Worm (Caenorhabditis elegans) whole organism, young adult: ENCODE measurements around the gene nos-1.

Experiments
- B0019.2 ChIP-seq: fragments of 200-800 bp; sonication (Bioruptor generic); conservative IDR thresholded peaks from 2 replicates; pipeline ENCODE4 v1.3.6; 2022; ENCODE audit warnings: missing genetic modification reagents, missing genetic modification characterization, missing compliant biosample characterization
- C17E4.6 ChIP-seq: fragments of 200-800 bp; sonication (Bioruptor generic); IDR thresholded peaks from 2 replicates; pipeline ENCODE4 v1.3.6; 2022; ENCODE audit warnings: missing genetic modification reagents, missing genetic modification characterization, missing compliant biosample characterization
- D2030.7 ChIP-seq: fragments of 200-800 bp; sonication (Bioruptor generic); IDR thresholded peaks from 2 replicates; pipeline ENCODE4 v1.3.6; 2022; ENCODE audit warnings: missing genetic modification reagents, missing genetic modification characterization, missing compliant biosample characterization
- F33H1.4 ChIP-seq: fragments of 200-800 bp; sonication (Bioruptor generic); IDR thresholded peaks from 2 replicates; pipeline ENCODE4 v1.3.6; 2022; ENCODE audit warnings: missing genetic modification reagents, missing genetic modification characterization, missing compliant biosample characterization
- F39B2.1 ChIP-seq: fragments of 200-800 bp; sonication (Bioruptor generic); IDR thresholded peaks from 2 replicates; pipeline ENCODE4 v1.3.6; 2022; ENCODE audit warnings: missing genetic modification reagents, missing genetic modification characterization, missing compliant biosample characterization
- F49E8.2 ChIP-seq: sonication (generic microtip); optimal IDR thresholded peaks from 3 replicates; lab custom pipeline; 2017; ENCODE audit warnings: missing genetic modification characterization, mild to moderate bottlenecking, missing compliant biosample characterization, antibody characterized with exemption, moderate library complexity; ENCODE audit not compliant: insufficient read depth
- F57A8.1 ChIP-seq: fragments of 200-800 bp; sonication (Bioruptor generic); optimal IDR thresholded peaks from 2 replicates; lab custom pipeline; 2018; ENCODE audit warnings: mild to moderate bottlenecking, missing genetic modification characterization, moderate library complexity, missing compliant biosample characterization
- F57C9.4 ChIP-seq: sonication (generic microtip); optimal IDR thresholded peaks from 2 replicates; lab custom pipeline; 2017; ENCODE audit warnings: mild to moderate bottlenecking, missing genetic modification characterization, missing compliant biosample characterization
- Y53F4B.3 ChIP-seq: fragments of 200-800 bp; sonication (Bioruptor generic); IDR thresholded peaks from 2 replicates; pipeline ENCODE4 v1.3.6; 2022; ENCODE audit warnings: missing genetic modification reagents, missing genetic modification characterization, missing compliant biosample characterization
- Y67H2A.10 ChIP-seq: fragments of 200-800 bp; sonication (Bioruptor generic); conservative IDR thresholded peaks from 2 replicates; pipeline ENCODE4 v1.3.6; 2022; ENCODE audit warnings: missing genetic modification reagents, missing genetic modification characterization, missing compliant biosample characterization
- Y95B8A.8 ChIP-seq: fragments of 200-800 bp; sonication (Bioruptor generic); IDR thresholded peaks from 2 replicates; pipeline ENCODE4 v1.3.6; 2022; ENCODE audit warnings: missing genetic modification reagents, missing genetic modification characterization, missing compliant biosample characterization
- aptf-2 ChIP-seq: fragments of 200-800 bp; sonication (Bioruptor generic); conservative IDR thresholded peaks from 2 replicates; pipeline ENCODE4 v1.3.6; 2022; ENCODE audit warnings: missing genetic modification reagents, missing genetic modification characterization, missing compliant biosample characterization
- athp-1 ChIP-seq: sonication (generic microtip); optimal IDR thresholded peaks from 2 replicates; lab custom pipeline; 2017; ENCODE audit warnings: mild to moderate bottlenecking, missing genetic modification characterization, missing compliant biosample characterization
- ccch-3 ChIP-seq: fragments of 200-800 bp; sonication (Bioruptor generic); optimal IDR thresholded peaks from 2 replicates; lab custom pipeline; 2018; ENCODE audit warnings: mild to moderate bottlenecking, missing genetic modification characterization, missing compliant biosample characterization
- cebp-2 ChIP-seq: fragments of 200-800 bp; sonication (Bioruptor generic); IDR thresholded peaks from 2 replicates; pipeline ENCODE4 v1.3.6; 2022; ENCODE audit warnings: missing genetic modification characterization, missing compliant biosample characterization
- ceh-100 ChIP-seq: fragments of 200-800 bp; sonication (Bioruptor generic); IDR thresholded peaks from 2 replicates; pipeline ENCODE4 v1.3.6; 2022; ENCODE audit warnings: missing genetic modification reagents, missing genetic modification characterization, missing compliant biosample characterization
- ceh-27 ChIP-seq: fragments of 200-800 bp; sonication (Bioruptor generic); optimal IDR thresholded peaks from 2 replicates; lab custom pipeline; 2018; ENCODE audit warnings: mild to moderate bottlenecking, missing genetic modification characterization, moderate library complexity, missing compliant biosample characterization
- ceh-40 ChIP-seq: fragments of 200-800 bp; sonication (Bioruptor generic); IDR thresholded peaks from 2 replicates; pipeline ENCODE4 v1.3.6; 2022; ENCODE audit warnings: missing genetic modification characterization, missing compliant biosample characterization
- ceh-91 ChIP-seq: fragments of 200-800 bp; sonication (Bioruptor generic); IDR thresholded peaks from 2 replicates; pipeline ENCODE4 v1.3.6; 2022; ENCODE audit warnings: missing genetic modification reagents, missing genetic modification characterization, missing compliant biosample characterization
- chd-7 ChIP-seq: sonication (generic microtip); optimal IDR thresholded peaks from 2 replicates; lab custom pipeline; 2016; ENCODE audit warnings: mild to moderate bottlenecking, missing genetic modification characterization, moderate library complexity, missing compliant biosample characterization
- egl-18 ChIP-seq: fragments of 200-800 bp; sonication (Bioruptor generic); IDR thresholded peaks from 2 replicates; pipeline ENCODE4 v1.3.6; 2022; ENCODE audit warnings: missing genetic modification reagents, missing genetic modification characterization, missing compliant biosample characterization
- egl-44 ChIP-seq: fragments of 200-800 bp; sonication (Bioruptor generic); IDR thresholded peaks from 2 replicates; pipeline ENCODE4 v1.3.6; 2022; ENCODE audit warnings: missing genetic modification reagents, missing genetic modification characterization, missing compliant biosample characterization
- egrh-3 ChIP-seq: fragments of 200-800 bp; sonication (Bioruptor generic); IDR thresholded peaks from 2 replicates; pipeline ENCODE4 v1.3.6; 2022; ENCODE audit warnings: missing genetic modification reagents, missing genetic modification characterization, missing compliant biosample characterization
- fkh-3 ChIP-seq: sonication (generic microtip); optimal IDR thresholded peaks from 2 replicates; lab custom pipeline; 2016; ENCODE audit warnings: mild to moderate bottlenecking, missing genetic modification characterization, missing compliant biosample characterization
- hlh-12 ChIP-seq: sonication (generic microtip); optimal IDR thresholded peaks from 2 replicates; lab custom pipeline; 2016; ENCODE audit warnings: missing genetic modification characterization, missing compliant biosample characterization
- hlh-26 ChIP-seq: fragments of 200-800 bp; sonication (Bioruptor generic); conservative IDR thresholded peaks from 2 replicates; pipeline ENCODE4 v1.3.6; 2022; ENCODE audit warnings: missing genetic modification reagents, missing genetic modification characterization, missing compliant biosample characterization
- hmg-1.2 ChIP-seq: fragments of 200-800 bp; sonication (Bioruptor generic); IDR thresholded peaks from 2 replicates; pipeline ENCODE4 v1.3.6; 2022; ENCODE audit warnings: missing genetic modification reagents, missing genetic modification characterization, missing compliant biosample characterization
- hsf-1 ChIP-seq: fragments of 200-800 bp; sonication (Bioruptor generic); IDR thresholded peaks from 2 replicates; pipeline ENCODE4 v1.3.6; 2022; ENCODE audit warnings: missing genetic modification reagents, missing genetic modification characterization, missing compliant biosample characterization
- lag-1 ChIP-seq: fragments of 200-800 bp; sonication (Bioruptor generic); IDR thresholded peaks from 2 replicates; pipeline ENCODE4 v1.3.6; 2022; ENCODE audit warnings: missing genetic modification reagents, missing genetic modification characterization, missing compliant biosample characterization
- lin-35 ChIP-seq, 3 experiments: fragments of 150-350 bp in 2 of 3; sonication (generic microtip) in 1 of 3; optimal IDR thresholded peaks; 2 replicates each; lab custom pipeline; 2014 to 2018; ENCODE audit warnings: missing biosample characterization in 3 of 3, missing genetic modification characterization in 3 of 3, missing genetic modification reagents in 3 of 3
- madf-3 ChIP-seq: fragments of 200-800 bp; sonication (Bioruptor generic); IDR thresholded peaks from 2 replicates; pipeline ENCODE4 v1.3.6; 2022; ENCODE audit warnings: missing genetic modification reagents, missing genetic modification characterization, missing compliant biosample characterization
- mcd-1 ChIP-seq: fragments of 200-800 bp; sonication (Bioruptor generic); IDR thresholded peaks from 2 replicates; pipeline ENCODE4 v1.3.6; 2022; ENCODE audit warnings: missing genetic modification reagents, missing genetic modification characterization, missing compliant biosample characterization
- mes-4 ChIP-seq: sonication (generic microtip); optimal IDR thresholded peaks from 2 replicates; lab custom pipeline; 2016; ENCODE audit warnings: missing genotype, missing genetic modification characterization, missing compliant biosample characterization
- nhr-90 ChIP-seq: sonication (generic microtip); optimal IDR thresholded peaks from 2 replicates; lab custom pipeline; 2016; ENCODE audit warnings: missing genotype, mild to moderate bottlenecking, missing genetic modification characterization, missing compliant biosample characterization
- repo-1 ChIP-seq: sonication (generic microtip); optimal IDR thresholded peaks from 2 replicates; lab custom pipeline; 2017; ENCODE audit warnings: mild to moderate bottlenecking, missing genetic modification characterization, missing compliant biosample characterization
- rpc-1 ChIP-seq, 2 experiments: fragments of 150-350 bp in 1 of 2; sonication (generic microtip) in 1 of 2; optimal IDR thresholded peaks; 2 replicates each; lab custom pipeline; 2014 to 2018; ENCODE audit warnings: missing biosample characterization in 1 of 2, missing genetic modification characterization in 1 of 2, missing genetic modification reagents in 1 of 2, missing genotype in 1 of 2
- sdz-38 ChIP-seq: sonication (generic microtip); optimal IDR thresholded peaks from 2 replicates; lab custom pipeline; 2016; ENCODE audit warnings: missing genotype, missing genetic modification characterization, missing compliant biosample characterization
- sea-2 ChIP-seq: fragments of 200-800 bp; sonication (Bioruptor generic); IDR thresholded peaks from 2 replicates; pipeline ENCODE4 v1.3.6; 2022; ENCODE audit warnings: missing genetic modification characterization, missing compliant biosample characterization
- snpc-4 ChIP-seq, 5 experiments: fragments of 150-350 bp in 1 of 5; sonication (generic microtip) in 4 of 5; optimal IDR thresholded peaks; 2 replicates each; lab custom pipeline; 2014 to 2018; ENCODE audit warnings: missing genetic modification characterization in 5 of 5, missing biosample characterization in 3 of 5, antibody characterized with exemption in 2 of 5, mild to moderate bottlenecking in 2 of 5, missing compliant biosample characterization in 2 of 5, missing genotype in 2 of 5, moderate library complexity in 2 of 5, missing genetic modification reagents in 1 of 5
- tbp1 ChIP-seq: fragments of 200-800 bp; sonication (Bioruptor generic); optimal IDR thresholded peaks from 2 replicates; lab custom pipeline; 2018; ENCODE audit warnings: mild to moderate bottlenecking, missing genetic modification characterization, missing compliant biosample characterization
- tbx-9 ChIP-seq: sonication (generic microtip); optimal IDR thresholded peaks from 2 replicates; lab custom pipeline; 2016; ENCODE audit warnings: borderline replicate concordance, missing genetic modification characterization, inconsistent platforms, missing compliant biosample characterization
- tlf-1 ChIP-seq: fragments of 200-800 bp; sonication (Bioruptor generic); optimal IDR thresholded peaks from 2 replicates; lab custom pipeline; 2018; ENCODE audit warnings: mild to moderate bottlenecking, missing genetic modification characterization, missing compliant biosample characterization
- unc-130 ChIP-seq: sonication (generic microtip); optimal IDR thresholded peaks from 2 replicates; lab custom pipeline; 2016; ENCODE audit warnings: missing genetic modification reagents, missing genetic modification characterization, missing compliant biosample characterization
- ztf-22 ChIP-seq: fragments of 200-800 bp; sonication (Bioruptor generic); optimal IDR thresholded peaks from 2 replicates; lab custom pipeline; 2018; ENCODE audit warnings: mild to moderate bottlenecking, missing genetic modification characterization, moderate library complexity, missing compliant biosample characterization
- ztf-25 ChIP-seq: fragments of 200-800 bp; sonication (Bioruptor generic); IDR thresholded peaks from 2 replicates; pipeline ENCODE4 v1.3.6; 2022; ENCODE audit warnings: missing genetic modification reagents, missing genetic modification characterization, missing compliant biosample characterization

The nos-1 gene

DNA sequence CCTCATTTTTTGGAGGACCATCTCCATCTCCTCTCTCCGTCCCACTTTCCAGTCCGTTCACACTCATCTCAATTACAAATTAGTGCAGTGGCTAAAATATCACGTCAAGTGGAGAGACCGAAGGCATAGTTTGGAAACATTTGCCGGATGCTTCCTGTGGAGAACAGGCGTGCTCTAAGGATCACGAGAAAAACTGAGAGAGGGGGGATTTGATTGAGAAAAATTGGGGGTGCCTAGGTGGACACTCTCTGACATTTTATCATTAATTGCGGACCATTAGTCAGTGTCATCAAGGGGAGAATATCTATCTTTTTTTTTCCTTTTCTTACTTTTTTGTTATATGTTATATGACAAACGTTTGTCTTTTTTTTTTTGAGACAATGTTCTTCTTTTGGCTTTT is 29.1 kb upstream of the nos-1 start:
- TF ChIP-seq F33H1.4 (GFP tag; lab: Robert Waterston, UW) (no peak), chd-7 (tag; lab: Kevin White, UChicago) (no peak), ceh-100 (GFP tag; lab: Robert Waterston, UW) (no peak), hsf-1 (GFP tag; lab: Robert Waterston, UW) (no peak), tbx-9 (tag; lab: Kevin White, UChicago) (no peak), ceh-27 (GFP tag; lab: Kevin White, UChicago) (no peak), F57A8.1 (GFP tag; lab: Kevin White, UChicago) (no peak), repo-1 (tag; lab: Kevin White, UChicago) (no peak), D2030.7 (GFP tag; lab: Robert Waterston, UW) (no peak), Y67H2A.10 (no peak), mes-4 (tag; lab: Kevin White, UChicago) (no peak), hlh-26 (no peak)

DNA sequence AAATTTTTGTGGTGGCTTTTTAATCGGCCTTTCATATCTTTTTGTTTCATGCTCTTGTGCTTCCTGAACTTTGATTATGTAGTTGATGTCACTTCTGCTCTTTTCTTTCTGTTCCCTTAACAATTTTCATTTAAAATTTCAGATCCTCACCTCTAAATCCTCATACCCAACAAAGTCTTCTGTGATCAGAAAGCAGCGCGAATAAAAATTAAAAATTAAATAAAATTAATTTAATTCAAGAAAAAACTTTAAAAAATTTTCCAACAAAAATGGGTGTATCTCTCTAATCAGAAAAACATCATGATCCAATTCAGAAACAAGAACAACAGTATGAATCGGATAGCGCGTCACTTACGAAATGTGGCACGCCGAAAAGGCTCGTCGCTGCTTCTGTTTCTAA is 22.3 kb upstream of the nos-1 start, which contains the start of gene ptp-3:
TSS of gene ptp-3 (plus strand) at position 301 of the 400 bp plus-strand sequence.
- no peak for TF ChIP-seq Y95B8A.8 (GFP tag; lab: Robert Waterston, UW)
- TF ChIP-seq mcd-1 (GFP tag; lab: Robert Waterston, UW) = no peak
- TF ChIP-seq egl-44 (GFP tag; lab: Robert Waterston, UW) = no peak
- TF ChIP-seq C17E4.6 = no peak

DNA sequence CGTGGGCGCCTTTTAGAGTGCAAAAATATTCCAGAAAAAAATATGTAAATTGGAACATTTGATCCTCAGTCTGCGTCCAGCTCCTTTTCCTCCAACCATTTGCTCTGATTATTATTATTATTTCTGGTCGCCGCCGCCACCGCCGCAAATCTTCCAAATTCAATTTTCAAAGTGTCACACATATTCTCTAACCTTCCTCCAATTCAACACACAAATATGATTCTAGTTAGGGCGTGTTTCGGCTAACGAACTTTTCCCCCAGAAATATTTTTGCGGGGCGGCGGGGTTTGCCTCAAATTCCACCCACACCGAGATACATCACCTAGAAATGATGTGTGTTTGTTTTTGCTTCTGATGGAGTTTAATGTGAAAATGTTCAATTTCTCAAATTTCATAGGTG is 18.7 kb upstream of the nos-1 start:
- no peak for TF ChIP-seq F57C9.4 (tag; lab: Kevin White, UChicago)
- TF ChIP-seq egrh-3 (GFP tag; lab: Robert Waterston, UW) = no peak
- no peak for TF ChIP-seq ccch-3 (GFP tag; lab: Kevin White, UChicago)
- TF ChIP-seq ztf-22 (GFP tag; lab: Kevin White, UChicago) = no peak
- no peak for TF ChIP-seq lin-35 (GFP tag; optimal IDR thresholded peaks at IDR 0.05; lab: Kevin White, UChicago)
- no peak for TF ChIP-seq nhr-90 (tag; lab: Kevin White, UChicago)
- no peak for TF ChIP-seq cebp-2 (GFP tag; lab: Robert Waterston, UW)
- TF ChIP-seq sea-2 = no peak
- no peak for TF ChIP-seq ceh-40 (GFP tag; lab: Robert Waterston, UW)
- no peak for TF ChIP-seq snpc-4 (GFP tag; optimal IDR thresholded peaks at IDR 0.05; lab: Kevin White, UChicago)
- no peak for TF ChIP-seq snpc-4 (tag; optimal IDR thresholded peaks at IDR 0.05; lab: Kevin White, UChicago)
- no peak for TF ChIP-seq ztf-25 (GFP tag; lab: Robert Waterston, UW)
- TF ChIP-seq F49E8.2 (tag; lab: Kevin White, UChicago) = no peak
- TF ChIP-seq athp-1 (tag; lab: Kevin White, UChicago) = no peak
- TF ChIP-seq madf-3 = no peak
- no peak for TF ChIP-seq ceh-91 (GFP tag; lab: Robert Waterston, UW)
- no peak for TF ChIP-seq egl-44 (GFP tag; lab: Robert Waterston, UW)
- TF ChIP-seq sdz-38 (tag; lab: Kevin White, UChicago) = no peak
- no peak for TF ChIP-seq fkh-3 (tag; lab: Kevin White, UChicago)
- no peak for TF ChIP-seq tbp1 (GFP tag; lab: Kevin White, UChicago)

DNA sequence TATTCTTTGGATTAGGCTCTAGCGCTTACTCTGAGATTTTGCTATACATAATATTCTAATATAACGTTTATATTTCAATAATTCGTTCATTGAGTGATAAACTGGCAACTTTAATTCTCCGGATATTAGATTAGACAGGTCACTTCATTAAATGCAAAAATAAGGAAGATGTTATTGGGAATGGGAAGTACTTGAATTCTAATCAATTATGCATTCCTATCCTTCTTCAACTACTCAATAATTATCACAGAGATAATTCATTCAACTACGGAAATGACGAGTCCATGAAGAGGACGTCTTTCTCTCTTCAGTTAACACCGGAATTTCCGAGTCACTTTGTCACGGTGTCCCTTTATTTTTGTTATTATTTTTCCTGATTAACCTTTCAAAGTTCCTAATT is 17.7 kb upstream of the nos-1 start:
- TF ChIP-seq unc-130 (no peak), tlf-1 (GFP tag; lab: Kevin White, UChicago) (no peak), aptf-2 (GFP tag; lab: Robert Waterston, UW) (no peak), athp-1 (tag; lab: Kevin White, UChicago) (no peak), egl-18 (GFP tag; lab: Robert Waterston, UW) (no peak), lag-1 (no peak), mes-4 (tag; lab: Kevin White, UChicago) (no peak), tbx-9 (tag; lab: Kevin White, UChicago) (no peak), rpc-1 (optimal IDR thresholded peaks at IDR 0.05; lab: Kevin White, UChicago) (no peak), rpc-1 (tag; optimal IDR thresholded peaks at IDR 0.05; lab: Kevin White, UChicago) (no peak), B0019.2 (GFP tag; lab: Robert Waterston, UW) (no peak), hmg-1.2 (no peak), Y53F4B.3 (GFP tag; lab: Robert Waterston, UW) (no peak), hlh-12 (no peak), F39B2.1 (no peak)
